Worm (Caenorhabditis elegans) whole organism, young adult: Measurements from ENCODE around the gene R06F6.14.

Experiments
- B0035.1 ChIP-seq: sonication (generic microtip); optimal IDR thresholded peaks from 2 replicates; lab custom pipeline; 2016; ENCODE audit warnings: missing genetic modification characterization, mild to moderate bottlenecking, missing compliant biosample characterization, missing genotype, missing genetic modification reagents
- B0261.1 ChIP-seq: sonication (generic microtip); optimal IDR thresholded peaks from 2 replicates; lab custom pipeline; 2016; ENCODE audit warnings: mild to moderate bottlenecking, missing genetic modification characterization, moderate library complexity, missing compliant biosample characterization
- F23B12.7 ChIP-seq: sonication (generic microtip); optimal IDR thresholded peaks from 2 replicates; lab custom pipeline; 2017; ENCODE audit warnings: missing genetic modification characterization, mild to moderate bottlenecking, missing compliant biosample characterization, antibody characterized with exemption, moderate library complexity; ENCODE audit not compliant: insufficient read depth
- F33H1.4 ChIP-seq: fragments of 200-800 bp; sonication (Bioruptor generic); IDR thresholded peaks from 2 replicates; pipeline ENCODE4 v1.3.6; 2022; ENCODE audit warnings: missing genetic modification reagents, missing genetic modification characterization, missing compliant biosample characterization
- F37B4.10 ChIP-seq: fragments of 200-800 bp; sonication (Bioruptor generic); IDR thresholded peaks from 2 replicates; pipeline ENCODE4 v1.3.6; 2022; ENCODE audit warnings: missing genetic modification characterization, missing compliant biosample characterization
- K11D2.4 ChIP-seq: fragments of 200-800 bp; sonication (Bioruptor generic); IDR thresholded peaks from 2 replicates; pipeline ENCODE4 v1.3.6; 2022; ENCODE audit warnings: missing genetic modification reagents, missing genetic modification characterization, missing compliant biosample characterization
- K12H6.12 ChIP-seq: fragments of 200-800 bp; sonication (Bioruptor generic); optimal IDR thresholded peaks from 2 replicates; lab custom pipeline; 2018; ENCODE audit warnings: mild to moderate bottlenecking, missing genetic modification characterization, missing compliant biosample characterization
- Y67H2A.10 ChIP-seq: fragments of 200-800 bp; sonication (Bioruptor generic); conservative IDR thresholded peaks from 2 replicates; pipeline ENCODE4 v1.3.6; 2022; ENCODE audit warnings: missing genetic modification reagents, missing genetic modification characterization, missing compliant biosample characterization
- ama-1 ChIP-seq, 3 experiments: fragments of 150-350 bp in 1 of 3; sonication (generic microtip) in 2 of 3; optimal IDR thresholded peaks; 2 replicates each; lab custom pipeline; 2014 to 2018; ENCODE audit warnings: missing biosample characterization in 2 of 3, missing genetic modification characterization in 2 of 3, missing genetic modification reagents in 2 of 3
- attf-5 ChIP-seq: fragments of 200-800 bp; sonication (Bioruptor generic); optimal IDR thresholded peaks from 2 replicates; lab custom pipeline; 2018; ENCODE audit warnings: mild to moderate bottlenecking, missing genetic modification characterization, missing compliant biosample characterization
- cebp-1 ChIP-seq, 2 experiments: fragments of 200-800 bp in 1 of 2; sonication (Bioruptor generic) in 1 of 2; sonication (generic microtip) in 1 of 2; IDR thresholded peaks in 1 of 2; optimal IDR thresholded peaks in 1 of 2; 2 replicates each; pipeline versions ENCODE4 v1.3.6 to Lab custom; 2017 to 2022; ENCODE audit warnings: missing compliant biosample characterization in 2 of 2, missing genetic modification characterization in 2 of 2, mild to moderate bottlenecking in 1 of 2, missing genetic modification reagents in 1 of 2, moderate library complexity in 1 of 2
- ceh-100 ChIP-seq: fragments of 200-800 bp; sonication (Bioruptor generic); IDR thresholded peaks from 2 replicates; pipeline ENCODE4 v1.3.6; 2022; ENCODE audit warnings: missing genetic modification reagents, missing genetic modification characterization, missing compliant biosample characterization
- dpl-1 ChIP-seq: fragments of 150-350 bp; optimal IDR thresholded peaks from 2 replicates; lab custom pipeline; 2014; ENCODE audit warnings: missing biosample characterization, missing genetic modification reagents, missing genetic modification characterization
- efl-1 ChIP-seq: fragments of 150-350 bp; optimal IDR thresholded peaks from 2 replicates; lab custom pipeline; 2014; ENCODE audit warnings: missing biosample characterization, missing genetic modification reagents, missing genetic modification characterization
- gei-17 ChIP-seq: fragments of 200-800 bp; sonication (Bioruptor generic); optimal IDR thresholded peaks from 2 replicates; lab custom pipeline; 2018; ENCODE audit warnings: mild to moderate bottlenecking, missing genetic modification characterization, missing compliant biosample characterization
- hmg-1.2 ChIP-seq: fragments of 200-800 bp; sonication (Bioruptor generic); IDR thresholded peaks from 2 replicates; pipeline ENCODE4 v1.3.6; 2022; ENCODE audit warnings: missing genetic modification reagents, missing genetic modification characterization, missing compliant biosample characterization
- hmg-20 ChIP-seq: fragments of 200-800 bp; sonication (Bioruptor generic); IDR thresholded peaks from 2 replicates; pipeline ENCODE4 v1.3.6; 2022; ENCODE audit warnings: missing genetic modification reagents, missing genetic modification characterization, missing compliant biosample characterization
- lin-35 ChIP-seq, 3 experiments: fragments of 150-350 bp in 2 of 3; sonication (generic microtip) in 1 of 3; optimal IDR thresholded peaks; 2 replicates each; lab custom pipeline; 2014 to 2018; ENCODE audit warnings: missing biosample characterization in 3 of 3, missing genetic modification characterization in 3 of 3, missing genetic modification reagents in 3 of 3
- lin-40 ChIP-seq: sonication (generic microtip); optimal IDR thresholded peaks from 2 replicates; lab custom pipeline; 2016; ENCODE audit warnings: missing genetic modification characterization, mild to moderate bottlenecking, missing compliant biosample characterization, missing genotype, missing genetic modification reagents
- lin-54 ChIP-seq: fragments of 200-800 bp; sonication (Bioruptor generic); optimal IDR thresholded peaks from 2 replicates; lab custom pipeline; 2018; ENCODE audit warnings: mild to moderate bottlenecking, missing genetic modification characterization, missing compliant biosample characterization
- lir-1 ChIP-seq: fragments of 200-800 bp; sonication (Bioruptor generic); conservative IDR thresholded peaks from 2 replicates; pipeline ENCODE4 v1.3.6; 2022; ENCODE audit warnings: missing genetic modification reagents, missing genetic modification characterization, missing compliant biosample characterization
- lsl-1 ChIP-seq: fragments of 200-800 bp; sonication (Bioruptor generic); optimal IDR thresholded peaks from 2 replicates; lab custom pipeline; 2018; ENCODE audit warnings: mild to moderate bottlenecking, missing genetic modification characterization, moderate library complexity, missing compliant biosample characterization
- madf-6 ChIP-seq: fragments of 200-800 bp; sonication (Bioruptor generic); IDR thresholded peaks from 2 replicates; pipeline ENCODE4 v1.3.6; 2022; ENCODE audit warnings: missing genetic modification reagents, missing genetic modification characterization, missing compliant biosample characterization
- madf-8 ChIP-seq: fragments of 200-800 bp; sonication (Bioruptor generic); conservative IDR thresholded peaks from 2 replicates; pipeline ENCODE4 v1.3.6; 2022; ENCODE audit warnings: missing genetic modification reagents, missing genetic modification characterization, missing compliant biosample characterization
- mcd-1 ChIP-seq: fragments of 200-800 bp; sonication (Bioruptor generic); IDR thresholded peaks from 2 replicates; pipeline ENCODE4 v1.3.6; 2022; ENCODE audit warnings: missing genetic modification reagents, missing genetic modification characterization, missing compliant biosample characterization
- mes-4 ChIP-seq: sonication (generic microtip); optimal IDR thresholded peaks from 2 replicates; lab custom pipeline; 2016; ENCODE audit warnings: missing genotype, missing genetic modification characterization, missing compliant biosample characterization
- nfya-2 ChIP-seq: fragments of 200-800 bp; sonication (Bioruptor generic); IDR thresholded peaks from 2 replicates; pipeline ENCODE4 v1.3.6; 2022; ENCODE audit warnings: missing genetic modification reagents, missing genetic modification characterization, missing compliant biosample characterization
- nfyb-1 ChIP-seq: fragments of 200-800 bp; sonication (Bioruptor generic); IDR thresholded peaks from 2 replicates; pipeline ENCODE4 v1.3.6; 2022; ENCODE audit warnings: missing genetic modification reagents, missing genetic modification characterization, missing compliant biosample characterization
- nhr-179 ChIP-seq: sonication (generic microtip); optimal IDR thresholded peaks from 2 replicates; lab custom pipeline; 2016; ENCODE audit warnings: mild to moderate bottlenecking, missing genetic modification characterization, missing compliant biosample characterization
- nhr-90 ChIP-seq: sonication (generic microtip); optimal IDR thresholded peaks from 2 replicates; lab custom pipeline; 2016; ENCODE audit warnings: missing genotype, mild to moderate bottlenecking, missing genetic modification characterization, missing compliant biosample characterization
- pha-4 ChIP-seq: fragments of 150-350 bp; sonication (generic microtip); optimal IDR thresholded peaks from 2 replicates; lab custom pipeline; 2014; ENCODE audit warnings: missing biosample characterization, missing genetic modification reagents, missing genetic modification characterization
- snpc-1.3 ChIP-seq: sonication (generic microtip); optimal IDR thresholded peaks from 2 replicates; lab custom pipeline; 2017; ENCODE audit warnings: missing genetic modification characterization, mild to moderate bottlenecking, missing compliant biosample characterization, antibody characterized with exemption, moderate library complexity, missing genotype, missing genetic modification reagents; ENCODE audit not compliant: insufficient read depth
- snpc-4 ChIP-seq, 5 experiments: fragments of 150-350 bp in 1 of 5; sonication (generic microtip) in 4 of 5; optimal IDR thresholded peaks; 2 replicates each; lab custom pipeline; 2014 to 2018; ENCODE audit warnings: missing genetic modification characterization in 5 of 5, missing biosample characterization in 3 of 5, antibody characterized with exemption in 2 of 5, mild to moderate bottlenecking in 2 of 5, missing compliant biosample characterization in 2 of 5, missing genotype in 2 of 5, moderate library complexity in 2 of 5, missing genetic modification reagents in 1 of 5
- tbp1 ChIP-seq: fragments of 200-800 bp; sonication (Bioruptor generic); optimal IDR thresholded peaks from 2 replicates; lab custom pipeline; 2018; ENCODE audit warnings: mild to moderate bottlenecking, missing genetic modification characterization, missing compliant biosample characterization
- tlf-1 ChIP-seq: fragments of 200-800 bp; sonication (Bioruptor generic); optimal IDR thresholded peaks from 2 replicates; lab custom pipeline; 2018; ENCODE audit warnings: mild to moderate bottlenecking, missing genetic modification characterization, missing compliant biosample characterization
- unc-62 ChIP-seq: fragments of 150-350 bp; optimal IDR thresholded peaks from 2 replicates; lab custom pipeline; 2014; ENCODE audit warnings: missing biosample characterization, missing genetic modification reagents, missing genetic modification characterization
- zfh-2 ChIP-seq: fragments of 200-800 bp; sonication (Bioruptor generic); conservative IDR thresholded peaks from 2 replicates; pipeline ENCODE4 v1.3.6; 2022; ENCODE audit warnings: missing genetic modification reagents, missing genetic modification characterization, missing compliant biosample characterization
- ztf-25 ChIP-seq: fragments of 200-800 bp; sonication (Bioruptor generic); IDR thresholded peaks from 2 replicates; pipeline ENCODE4 v1.3.6; 2022; ENCODE audit warnings: missing genetic modification reagents, missing genetic modification characterization, missing compliant biosample characterization

R06F6.14 gene

DNA sequence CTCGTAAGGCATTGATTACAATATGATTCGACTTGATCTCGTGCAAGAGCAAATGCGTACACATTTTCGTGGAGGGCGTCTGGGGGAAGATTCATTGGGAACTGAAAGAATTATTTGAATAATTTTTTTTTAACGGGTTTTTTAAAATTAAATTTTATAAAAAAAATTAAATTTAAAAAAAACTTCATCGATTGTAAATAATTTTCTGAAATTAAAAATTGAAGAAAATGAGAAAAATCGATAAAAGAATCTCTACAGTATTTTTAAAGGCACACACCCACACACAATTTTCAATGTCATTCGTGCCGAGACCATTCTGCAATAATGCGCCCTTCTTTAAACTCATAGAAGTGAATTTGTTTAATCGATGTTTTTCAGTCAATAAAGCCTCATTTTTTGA lies 12.9 kb upstream of the R06F6.14 start, which contains the start of gene set-14:
set-14 (minus strand) TSS at position 101 of the 400 bp plus-strand sequence.
- TF ChIP-seq madf-6 (GFP tag; lab: Robert Waterston, UW), result peak; percentile 21; the same call in 1 of the 2 replicates
- TF ChIP-seq lsl-1, result peak; percentile 18
- no peak for TF ChIP-seq tlf-1 (GFP tag; lab: Kevin White, UChicago)
- TF ChIP-seq ama-1 (optimal IDR thresholded peaks at IDR 0.05; lab: Kevin White, UChicago), result no peak
- TF ChIP-seq ama-1 (GFP tag; optimal IDR thresholded peaks at IDR 0.05; lab: Kevin White, UChicago), result no peak
- TF ChIP-seq snpc-4 (GFP tag; optimal IDR thresholded peaks at IDR 0.05; lab: Kevin White, UChicago), result no peak
- TF ChIP-seq snpc-4 (tag; optimal IDR thresholded peaks at IDR 0.05; lab: Kevin White, UChicago), result no peak
- TF ChIP-seq nhr-179 (tag; lab: Kevin White, UChicago), result no peak
- no peak for TF ChIP-seq B0261.1 (tag; lab: Kevin White, UChicago)
- TF ChIP-seq B0035.1 (tag; lab: Kevin White, UChicago), result no peak
- TF ChIP-seq unc-62 (GFP tag; lab: Kevin White, UChicago), result no peak
- no peak for TF ChIP-seq K12H6.12 (tag; lab: Kevin White, UChicago)
- no peak for TF ChIP-seq tbp1 (GFP tag; lab: Kevin White, UChicago)
- no peak for TF ChIP-seq gei-17

ce11 chrII:10798429-10798893 lies 10.6 kb upstream of the R06F6.14 start, which contains the start of gene npp-19:
Gene npp-19 (minus strand): TSS chrII:10798479.
- TF ChIP-seq zfh-2 (GFP tag; lab: Robert Waterston, UW) (no peak), dpl-1 (GFP tag; lab: Kevin White, UChicago) (peak; percentile 96), lin-54 (GFP tag; lab: Kevin White, UChicago) (peak; percentile 99), mcd-1 (peak; percentile 55), hmg-20 (GFP tag; lab: Robert Waterston, UW) (no peak), B0035.1 (tag; lab: Kevin White, UChicago) (no peak), K11D2.4 (GFP tag; lab: Robert Waterston, UW) (no peak), attf-5 (GFP tag; lab: Kevin White, UChicago) (peak; percentile 46), F23B12.7 (tag; lab: Kevin White, UChicago) (peak; percentile 52), lin-35 (GFP tag; optimal IDR thresholded peaks at IDR 0.05; lab: Kevin White, UChicago) (peak; percentile 33 to 97 (median 56)), efl-1 (GFP tag; lab: Kevin White, UChicago) (peak; percentile 90), ztf-25 (GFP tag; lab: Robert Waterston, UW) (no peak), snpc-1.3 (peak; percentile 42), cebp-1 (GFP tag; IDR thresholded peaks at IDR 0.05; lab: Robert Waterston, UW) (no peak), cebp-1 (tag; optimal IDR thresholded peaks at IDR 0.05; lab: Kevin White, UChicago) (peak; percentile 2), madf-6 (GFP tag; lab: Robert Waterston, UW) (peak; percentile 52; the same call in 1 of the 2 replicates), F33H1.4 (GFP tag; lab: Robert Waterston, UW) (peak; percentile 47), lsl-1 (peak; percentile 24), lin-40 (peak; percentile 52), hmg-1.2 (GFP tag; lab: Robert Waterston, UW) (peak; percentile 14; the same call in 1 of the 2 replicates), nhr-179 (tag; lab: Kevin White, UChicago) (no peak), pha-4 (tag; lab: Kevin White, UChicago) (peak; percentile 1), snpc-4 (GFP tag; optimal IDR thresholded peaks at IDR 0.05; lab: Kevin White, UChicago) (peak; percentile 32), snpc-4 (tag; optimal IDR thresholded peaks at IDR 0.05; lab: Kevin White, UChicago) (no peak), nfyb-1 (GFP tag; lab: Robert Waterston, UW) (0 out of 2 replicates have a peak, but pooled peaks have one; percentile 34)

DNA sequence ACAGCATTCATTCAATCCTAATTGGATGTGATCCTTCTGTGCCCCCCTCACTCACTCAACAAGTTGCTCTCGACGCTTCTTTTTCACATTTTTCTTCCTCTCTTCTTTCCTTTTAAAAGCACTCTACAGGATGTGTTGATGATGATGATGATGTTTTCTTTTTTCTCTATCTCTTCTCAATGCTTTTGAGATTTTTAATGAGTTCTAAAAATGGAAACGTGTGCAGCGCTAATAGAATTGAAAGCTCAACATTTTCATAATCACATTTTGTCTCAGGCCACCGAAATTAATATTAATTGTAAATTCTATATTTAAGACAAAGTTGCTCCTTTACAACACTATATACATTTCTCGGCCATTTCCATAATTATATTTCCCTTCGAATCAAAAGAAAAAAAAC lies 8.9 kb upstream of the R06F6.14 start:
- no peak for TF ChIP-seq nhr-90
- no peak for TF ChIP-seq Y67H2A.10
- no peak for TF ChIP-seq mes-4
- no peak for TF ChIP-seq ceh-100 (GFP tag; lab: Robert Waterston, UW)
- no peak for TF ChIP-seq lir-1
- no peak for TF ChIP-seq nfya-2 (GFP tag; lab: Robert Waterston, UW)
- TF ChIP-seq tbp1 (GFP tag; lab: Kevin White, UChicago), result no peak
- TF ChIP-seq F37B4.10 (GFP tag; lab: Robert Waterston, UW), result no peak
- TF ChIP-seq madf-8 (GFP tag; lab: Robert Waterston, UW), result no peak
